Fruit fly (Drosophila melanogaster): ENCODE data around the gene CG14135.
A peak's percentile ranks its signal among the peaks of the same experiment; 100 is the strongest.

Gene CG14135

DNA sequence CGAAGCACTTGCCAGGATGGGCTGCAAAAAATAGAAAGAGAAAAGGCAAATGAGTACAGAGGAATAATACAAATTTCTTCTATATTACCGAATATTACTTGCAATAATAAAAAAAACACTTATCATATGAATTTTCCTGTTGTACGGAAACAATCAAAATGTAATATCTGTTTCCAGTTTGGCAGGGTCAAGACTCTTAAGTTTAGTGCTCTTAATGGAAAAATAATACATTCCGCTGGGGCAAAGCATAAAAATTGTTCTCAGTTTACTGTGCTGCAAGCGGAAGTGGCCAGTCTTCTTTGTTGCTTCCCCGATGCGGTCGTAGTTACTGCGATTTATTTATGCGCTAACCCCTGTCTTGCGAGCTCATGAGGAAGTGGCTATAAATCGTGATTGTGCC lies 21.5 kb downstream of the CG14135 start (continued):
- TF ChIP-seq Eip75B (GFP tag; optimal IDR thresholded peaks at IDR 0.05) (no peak), ss (GFP tag; optimal IDR thresholded peaks at IDR 0.05) (peak; percentile 6 to 45), CG3032 (tag; optimal IDR thresholded peaks at IDR 0.05) (peak; percentile 9), topi (GFP tag; optimal IDR thresholded peaks at IDR 0.05) (no peak), CG7368 (GFP tag; optimal IDR thresholded peaks at IDR 0.05) (no peak), CG4318 (GFP tag; optimal IDR thresholded peaks at IDR 0.05) (no peak), CG15336 (GFP tag; IDR thresholded peaks at IDR 0.05) (no peak), CG9139 (GFP tag; optimal IDR thresholded peaks at IDR 0.05) (peak; percentile 18), CG6792 (GFP tag; optimal IDR thresholded peaks at IDR 0.05) (peak; percentile 1), Eip93F (GFP tag; optimal IDR thresholded peaks at IDR 0.05) (no peak), CG8632 (GFP tag; optimal IDR thresholded peaks at IDR 0.05) (no peak), CG11762 (GFP tag; optimal IDR thresholded peaks at IDR 0.05; ENCODE audit: insufficient read depth) (no peak), CG8119 (GFP tag; IDR thresholded peaks at IDR 0.05) (no peak), OdsH (GFP tag; optimal IDR thresholded peaks at IDR 0.05) (peak; percentile 16), Sox102F (GFP tag; optimal IDR thresholded peaks at IDR 0.05) (no peak), pdm3 (GFP tag; optimal IDR thresholded peaks at IDR 0.05) (no peak), CG10631 (GFP tag; optimal IDR thresholded peaks at IDR 0.05) (peak; percentile 29), vri (GFP tag; optimal IDR thresholded peaks at IDR 0.05) (no peak), CG11902 (GFP tag; optimal IDR thresholded peaks at IDR 0.05) (no peak), CG6808 (GFP tag; optimal IDR thresholded peaks at IDR 0.05) (peak; percentile 13), CG32006 (GFP tag; optimal IDR thresholded peaks at IDR 0.05) (no peak), CG6163 (GFP tag; IDR thresholded peaks at IDR 0.05) (0 out of 3 replicates have a peak, but pooled peaks have one; percentile 35), Hr38 (GFP tag; optimal IDR thresholded peaks at IDR 0.05) (no peak), dsx (GFP tag; optimal IDR thresholded peaks at IDR 0.05; ENCODE audit: poor library complexity, severe bottlenecking) (peak; percentile 59), cyc (GFP tag; optimal IDR thresholded peaks at IDR 0.05) (no peak), CG6276 (GFP tag; optimal IDR thresholded peaks at IDR 0.05) (no peak), CG16779 (tag; optimal IDR thresholded peaks at IDR 0.05) (no peak), Smox (GFP tag; optimal IDR thresholded peaks at IDR 0.05) (no peak), CG31627 (GFP tag; optimal IDR thresholded peaks at IDR 0.05) (no peak), Sox14 (GFP tag; optimal IDR thresholded peaks at IDR 0.05) (no peak), acj6 (GFP tag; optimal IDR thresholded peaks at IDR 0.05) (peak; percentile 19), Sox15 (GFP tag; optimal IDR thresholded peaks at IDR 0.05) (no peak), spab (GFP tag; optimal IDR thresholded peaks at IDR 0.05) (peak; percentile 32), lz (GFP tag; optimal IDR thresholded peaks at IDR 0.05) (no peak), Ets21C (GFP tag; optimal IDR thresholded peaks at IDR 0.05) (no peak), achi (GFP tag; optimal IDR thresholded peaks at IDR 0.05) (no peak), esn (GFP tag; optimal IDR thresholded peaks at IDR 0.05) (no peak), svp (GFP tag) (no peak)

DNA sequence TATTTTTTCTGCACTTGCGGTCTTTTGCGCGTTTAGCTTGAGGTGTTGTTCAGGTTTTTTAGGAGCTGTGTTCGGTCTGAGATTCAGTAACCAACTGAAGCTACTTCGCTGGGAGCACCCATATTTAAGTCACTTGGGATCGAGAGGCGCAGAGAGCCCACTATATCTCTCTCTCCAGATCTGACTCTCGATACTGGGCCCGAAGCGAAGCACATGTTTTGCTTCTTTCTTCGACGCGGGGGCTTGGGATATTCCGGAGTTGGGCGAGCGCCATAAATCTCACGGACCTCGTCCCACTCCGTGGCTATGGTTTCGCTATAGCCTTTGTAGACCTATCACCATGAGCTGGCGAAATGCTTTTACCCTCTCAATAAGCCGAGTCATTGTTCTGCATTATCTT lies 23.8 kb downstream of the CG14135 start, which contains the start of gene CG14132:
Gene CG14132, minus strand, starts transcription at position 99 of the 400 bp plus-strand sequence.
- TF ChIP-seq CG3032 (tag; optimal IDR thresholded peaks at IDR 0.05) (no peak), fd85E (GFP tag; optimal IDR thresholded peaks at IDR 0.05) (no peak), Lpt (GFP tag; optimal IDR thresholded peaks at IDR 0.05) (no peak), ss (GFP tag; optimal IDR thresholded peaks at IDR 0.05) (no peak), CG6808 (GFP tag; optimal IDR thresholded peaks at IDR 0.05) (peak; percentile 13), Sox14 (GFP tag; optimal IDR thresholded peaks at IDR 0.05) (no peak), Met (GFP tag; optimal IDR thresholded peaks at IDR 0.05) (no peak), CG6276 (GFP tag; optimal IDR thresholded peaks at IDR 0.05) (no peak), CG4318 (GFP tag; optimal IDR thresholded peaks at IDR 0.05) (no peak), Sox15 (GFP tag; optimal IDR thresholded peaks at IDR 0.05) (no peak), CG7368 (GFP tag; optimal IDR thresholded peaks at IDR 0.05) (no peak), Sox102F (GFP tag; optimal IDR thresholded peaks at IDR 0.05) (no peak), CG8119 (GFP tag; IDR thresholded peaks at IDR 0.05) (0 out of 3 replicates have a peak, but pooled peaks have one; percentile 31), net (GFP tag; optimal IDR thresholded peaks at IDR 0.05) (peak; percentile 0), CG15336 (GFP tag; IDR thresholded peaks at IDR 0.05) (0 out of 2 replicates have a peak, but pooled peaks have one; percentile 28), CG3919 (GFP tag; optimal IDR thresholded peaks at IDR 0.05) (peak; percentile 22), Eip78C (GFP tag) (peak; percentile 31), CG6163 (GFP tag; IDR thresholded peaks at IDR 0.05) (no peak), Eip75B (GFP tag; optimal IDR thresholded peaks at IDR 0.05) (peak; percentile 2), lz (GFP tag; optimal IDR thresholded peaks at IDR 0.05) (no peak), esn (GFP tag; optimal IDR thresholded peaks at IDR 0.05) (no peak), CG11762 (GFP tag; optimal IDR thresholded peaks at IDR 0.05; ENCODE audit: insufficient read depth) (no peak), CG10669 (GFP tag; optimal IDR thresholded peaks at IDR 0.05) (no peak), eg (GFP tag; IDR thresholded peaks at IDR 0.05) (0 out of 3 replicates have a peak, but pooled peaks have one; percentile 39), CG1621 (tag; optimal IDR thresholded peaks at IDR 0.05) (peak; percentile 91), vri (GFP tag; optimal IDR thresholded peaks at IDR 0.05) (no peak), CG6854 (GFP tag; optimal IDR thresholded peaks at IDR 0.05) (peak; percentile 36), pdm3 (GFP tag; optimal IDR thresholded peaks at IDR 0.05) (no peak)

Data from whole organism, prepupa.